Worm (Caenorhabditis elegans): ENCODE data around the gene srw-21.

Gene srw-21

DNA sequence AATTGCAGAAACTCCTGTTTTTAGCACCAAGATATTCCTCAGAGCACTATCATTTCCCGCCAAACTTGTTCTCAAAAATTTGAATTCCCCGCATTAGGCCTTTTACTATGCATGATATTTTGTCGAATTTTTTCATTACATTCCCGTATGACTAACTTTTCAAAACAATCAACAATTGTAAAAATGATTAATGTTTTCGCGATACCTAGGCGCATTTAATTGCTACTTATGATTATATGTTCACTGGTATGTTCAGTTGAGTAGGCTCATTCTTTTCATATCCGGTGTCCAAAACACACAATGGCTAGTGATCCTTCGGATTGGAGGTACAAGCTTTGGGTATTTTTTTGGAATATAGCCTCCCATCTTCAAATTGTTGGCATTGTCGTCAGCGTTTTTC lies at the start of gene srw-21:
Gene srw-21, plus strand, starts transcription at position 301 of the 400 bp plus-strand sequence.
- TF ChIP-seq hmg-4 (GFP tag; optimal IDR thresholded peaks at IDR 0.05) (no peak), tbx-11 (GFP tag; IDR thresholded peaks at IDR 0.05) (no peak), tra-4 (tag; optimal IDR thresholded peaks at IDR 0.05) (no peak), pes-1 (GFP tag; IDR thresholded peaks at IDR 0.05) (no peak), F13C5.2 (tag; optimal IDR thresholded peaks at IDR 0.05) (no peak), sea-1 (GFP tag; conservative IDR thresholded peaks at IDR 0.05) (no peak), hnd-1 (tag; optimal IDR thresholded peaks at IDR 0.05) (no peak), ama-1 (optimal IDR thresholded peaks at IDR 0.05) (no peak), ceh-13 (GFP tag; optimal IDR thresholded peaks at IDR 0.05) (no peak), tbx-37 (GFP tag; conservative IDR thresholded peaks at IDR 0.05) (no peak), B0310.2 (tag; optimal IDR thresholded peaks at IDR 0.05) (no peak), ceh-36 (tag; optimal IDR thresholded peaks at IDR 0.05) (no peak), aly-1 (tag; optimal IDR thresholded peaks at IDR 0.05) (no peak), scrt-1 (GFP tag; IDR thresholded peaks at IDR 0.05) (no peak)

- TF ChIP-seq tbx-11 (GFP tag; IDR thresholded peaks at IDR 0.05) (no peak), tra-4 (tag; optimal IDR thresholded peaks at IDR 0.05) (no peak), sea-1 (GFP tag; conservative IDR thresholded peaks at IDR 0.05) (no peak), pes-1 (GFP tag; IDR thresholded peaks at IDR 0.05) (no peak), ceh-36 (tag; optimal IDR thresholded peaks at IDR 0.05) (no peak), F13C5.2 (tag; optimal IDR thresholded peaks at IDR 0.05) (no peak), flt-1 (GFP tag; IDR thresholded peaks at IDR 0.05) (no peak), ceh-13 (GFP tag; optimal IDR thresholded peaks at IDR 0.05) (no peak), B0310.2 (tag; optimal IDR thresholded peaks at IDR 0.05) (no peak), aly-1 (tag; optimal IDR thresholded peaks at IDR 0.05) (no peak), hmg-4 (GFP tag; optimal IDR thresholded peaks at IDR 0.05) (no peak), hnd-1 (tag; optimal IDR thresholded peaks at IDR 0.05) (no peak), tbx-37 (GFP tag; conservative IDR thresholded peaks at IDR 0.05) (no peak), ama-1 (optimal IDR thresholded peaks at IDR 0.05) (no peak), ets-7 (tag; optimal IDR thresholded peaks at IDR 0.05) (no peak), hmbx-1 (tag; optimal IDR thresholded peaks at IDR 0.05) (no peak), scrt-1 (GFP tag; IDR thresholded peaks at IDR 0.05) (no peak)
Measured at ce11 chrV:15442384-15442783, 45.5 kb upstream of the srw-21 start.

DNA sequence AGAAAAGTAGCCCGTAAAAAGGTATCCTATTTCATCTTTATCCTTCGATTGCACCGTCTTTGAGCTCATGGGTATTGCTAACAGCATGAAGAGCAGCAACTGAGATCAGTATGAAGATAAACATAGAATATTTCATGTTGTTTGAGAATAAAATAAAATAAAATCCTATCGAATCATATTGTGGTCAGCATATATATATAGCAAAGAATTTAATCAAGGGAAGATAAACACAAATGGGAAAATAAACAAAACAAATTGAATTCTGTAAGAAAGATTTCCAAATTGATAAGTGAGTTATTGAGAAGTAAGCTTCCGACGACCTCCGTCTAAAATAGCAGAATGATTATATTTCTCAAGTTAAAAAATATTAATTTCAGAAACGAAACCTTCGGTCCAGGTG lies 44.2 kb upstream of the srw-21 start, which contains the start of gene T26H5.10:
Gene T26H5.10, minus strand, starts transcription at position 101 of the 400 bp plus-strand sequence.
- TF ChIP-seq pes-1 (GFP tag; IDR thresholded peaks at IDR 0.05) (no peak), flt-1 (GFP tag; IDR thresholded peaks at IDR 0.05) (no peak), hnd-1 (tag; optimal IDR thresholded peaks at IDR 0.05) (no peak), scrt-1 (GFP tag; IDR thresholded peaks at IDR 0.05) (no peak), tra-4 (tag; optimal IDR thresholded peaks at IDR 0.05) (no peak), hmg-4 (GFP tag; optimal IDR thresholded peaks at IDR 0.05) (no peak), tbx-11 (GFP tag; IDR thresholded peaks at IDR 0.05) (no peak), aly-1 (tag; optimal IDR thresholded peaks at IDR 0.05) (no peak), ets-7 (tag; optimal IDR thresholded peaks at IDR 0.05) (no peak), hmbx-1 (tag; optimal IDR thresholded peaks at IDR 0.05) (no peak), tbx-37 (GFP tag; conservative IDR thresholded peaks at IDR 0.05) (no peak), F13C5.2 (tag; optimal IDR thresholded peaks at IDR 0.05) (no peak), ama-1 (optimal IDR thresholded peaks at IDR 0.05) (no peak), ceh-13 (GFP tag; optimal IDR thresholded peaks at IDR 0.05) (no peak), sea-1 (GFP tag; conservative IDR thresholded peaks at IDR 0.05) (no peak)

- TF ChIP-seq flt-1 (GFP tag; IDR thresholded peaks at IDR 0.05) (no peak), ceh-13 (GFP tag; optimal IDR thresholded peaks at IDR 0.05) (no peak), pes-1 (GFP tag; IDR thresholded peaks at IDR 0.05) (no peak), hnd-1 (tag; optimal IDR thresholded peaks at IDR 0.05) (no peak), ets-7 (tag; optimal IDR thresholded peaks at IDR 0.05) (no peak), sea-1 (GFP tag; conservative IDR thresholded peaks at IDR 0.05) (no peak), tbx-11 (GFP tag; IDR thresholded peaks at IDR 0.05) (no peak), ceh-36 (tag; optimal IDR thresholded peaks at IDR 0.05) (no peak), aly-1 (tag; optimal IDR thresholded peaks at IDR 0.05) (no peak), tbx-37 (GFP tag; conservative IDR thresholded peaks at IDR 0.05) (no peak), ama-1 (optimal IDR thresholded peaks at IDR 0.05) (no peak)
Measured at ce11 chrV:15444188-15444587, 43.7 kb upstream of the srw-21 start, which contains the start of gene T26H5.11. TSS of gene T26H5.11 (minus strand) at chrV:15444288.

- no peak for TF ChIP-seq ama-1 (optimal IDR thresholded peaks at IDR 0.05)
- no peak for TF ChIP-seq hmbx-1 (tag; optimal IDR thresholded peaks at IDR 0.05)
- no peak for TF ChIP-seq hmg-4 (GFP tag; optimal IDR thresholded peaks at IDR 0.05)
- no peak for TF ChIP-seq tra-4 (tag; optimal IDR thresholded peaks at IDR 0.05)
- TF ChIP-seq tbx-37 (GFP tag; conservative IDR thresholded peaks at IDR 0.05), result no peak
- no peak for TF ChIP-seq scrt-1 (GFP tag; IDR thresholded peaks at IDR 0.05)
- TF ChIP-seq hnd-1 (tag; optimal IDR thresholded peaks at IDR 0.05), result no peak
- TF ChIP-seq ceh-36 (tag; optimal IDR thresholded peaks at IDR 0.05), result no peak
- no peak for TF ChIP-seq B0310.2 (tag; optimal IDR thresholded peaks at IDR 0.05)
Measured at ce11 chrV:15444615-15445014, 43.2 kb upstream of the srw-21 start, which contains the start of gene T26H5.9. TSS of gene T26H5.9 (plus strand) at chrV:15444916.

ce11 chrV:15445437-15445836 lies 42.4 kb upstream of the srw-21 start, which contains the start of gene srh-239:
TSS of gene srh-239 (plus strand) at chrV:15445737.
- TF ChIP-seq tbx-11 (GFP tag; IDR thresholded peaks at IDR 0.05) (no peak), flt-1 (GFP tag; IDR thresholded peaks at IDR 0.05) (no peak), sea-1 (GFP tag; conservative IDR thresholded peaks at IDR 0.05) (no peak), B0310.2 (tag; optimal IDR thresholded peaks at IDR 0.05) (no peak), ets-7 (tag; optimal IDR thresholded peaks at IDR 0.05) (no peak), F13C5.2 (tag; optimal IDR thresholded peaks at IDR 0.05) (no peak), ceh-36 (tag; optimal IDR thresholded peaks at IDR 0.05) (no peak), ceh-13 (GFP tag; optimal IDR thresholded peaks at IDR 0.05) (no peak), ama-1 (optimal IDR thresholded peaks at IDR 0.05) (no peak), aly-1 (tag; optimal IDR thresholded peaks at IDR 0.05) (no peak), hnd-1 (tag; optimal IDR thresholded peaks at IDR 0.05) (no peak), pes-1 (GFP tag; IDR thresholded peaks at IDR 0.05) (no peak), tra-4 (tag; optimal IDR thresholded peaks at IDR 0.05) (no peak), hmg-4 (GFP tag; optimal IDR thresholded peaks at IDR 0.05) (no peak), tbx-37 (GFP tag; conservative IDR thresholded peaks at IDR 0.05) (no peak), scrt-1 (GFP tag; IDR thresholded peaks at IDR 0.05) (no peak), hmbx-1 (tag; optimal IDR thresholded peaks at IDR 0.05) (no peak)

DNA sequence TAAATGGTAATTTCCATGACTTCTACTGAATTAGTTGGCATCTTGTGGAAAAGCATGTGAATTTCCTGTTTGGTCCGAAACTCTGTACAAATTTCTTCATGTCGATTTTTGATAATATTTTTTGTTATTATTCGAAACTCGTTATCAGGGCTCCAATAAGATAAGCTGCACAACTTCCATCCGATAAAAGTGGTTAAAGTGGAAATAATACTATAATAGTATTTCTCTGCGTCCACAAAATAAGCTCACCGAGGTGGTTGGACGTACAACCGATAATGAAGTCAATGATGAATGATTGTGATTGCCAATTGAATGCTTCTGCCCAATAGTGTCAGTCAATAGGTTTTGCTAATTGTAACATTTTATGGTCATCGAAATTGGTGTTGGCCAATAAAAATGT lies 39.5 kb upstream of the srw-21 start, which contains the start of gene T26H5.4:
Gene T26H5.4, minus strand, starts transcription at position 294 of the 400 bp plus-strand sequence.
- TF ChIP-seq tra-4 (tag; optimal IDR thresholded peaks at IDR 0.05), result no peak
- no peak for TF ChIP-seq tbx-11 (GFP tag; IDR thresholded peaks at IDR 0.05)
- no peak for TF ChIP-seq hnd-1 (tag; optimal IDR thresholded peaks at IDR 0.05)
- no peak for TF ChIP-seq sea-1 (GFP tag; conservative IDR thresholded peaks at IDR 0.05)
- TF ChIP-seq ama-1 (optimal IDR thresholded peaks at IDR 0.05), result no peak
- no peak for TF ChIP-seq aly-1 (tag; optimal IDR thresholded peaks at IDR 0.05)
- TF ChIP-seq scrt-1 (GFP tag; IDR thresholded peaks at IDR 0.05), result no peak
- no peak for TF ChIP-seq ets-7 (tag; optimal IDR thresholded peaks at IDR 0.05)
